Worm (Caenorhabditis elegans): ENCODE data around the gene ZK54.3.

Gene ZK54.3

DNA sequence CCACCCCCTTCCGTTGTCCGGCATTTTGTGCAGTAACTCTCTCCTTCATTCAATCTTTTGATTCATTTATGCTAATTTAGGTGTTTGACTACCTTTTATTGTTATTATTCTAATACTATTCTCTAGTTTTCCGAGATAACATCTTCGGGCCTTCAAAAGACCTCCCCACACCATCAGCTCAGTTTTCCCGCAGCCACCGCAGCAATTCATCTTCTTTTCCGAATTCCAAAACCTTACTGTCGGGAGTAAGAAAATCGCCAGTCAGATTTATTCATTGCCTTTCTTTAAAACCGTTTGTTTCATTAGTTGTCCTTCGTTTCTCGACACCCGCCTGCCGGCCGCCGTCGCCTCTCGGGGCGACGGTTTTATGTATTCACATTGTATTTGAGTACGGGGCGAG, 41.3 kb upstream of the ZK54.3 start:
- TF ChIP-seq zfh-2 (GFP tag; conservative IDR thresholded peaks at IDR 0.05) (0 out of 2 replicates have a peak, but pooled peaks have one; percentile 35), lsy-27 (tag; optimal IDR thresholded peaks at IDR 0.05; ENCODE audit: borderline replicate concordance, insufficient read depth) (no peak), ZK185.1 (tag; optimal IDR thresholded peaks at IDR 0.05; ENCODE audit: poor library complexity, severe bottlenecking) (no peak), mxl-1 (tag; optimal IDR thresholded peaks at IDR 0.05) (no peak), madf-8 (GFP tag; conservative IDR thresholded peaks at IDR 0.05) (no peak), F10E7.11 (tag; optimal IDR thresholded peaks at IDR 0.05) (no peak)

DNA sequence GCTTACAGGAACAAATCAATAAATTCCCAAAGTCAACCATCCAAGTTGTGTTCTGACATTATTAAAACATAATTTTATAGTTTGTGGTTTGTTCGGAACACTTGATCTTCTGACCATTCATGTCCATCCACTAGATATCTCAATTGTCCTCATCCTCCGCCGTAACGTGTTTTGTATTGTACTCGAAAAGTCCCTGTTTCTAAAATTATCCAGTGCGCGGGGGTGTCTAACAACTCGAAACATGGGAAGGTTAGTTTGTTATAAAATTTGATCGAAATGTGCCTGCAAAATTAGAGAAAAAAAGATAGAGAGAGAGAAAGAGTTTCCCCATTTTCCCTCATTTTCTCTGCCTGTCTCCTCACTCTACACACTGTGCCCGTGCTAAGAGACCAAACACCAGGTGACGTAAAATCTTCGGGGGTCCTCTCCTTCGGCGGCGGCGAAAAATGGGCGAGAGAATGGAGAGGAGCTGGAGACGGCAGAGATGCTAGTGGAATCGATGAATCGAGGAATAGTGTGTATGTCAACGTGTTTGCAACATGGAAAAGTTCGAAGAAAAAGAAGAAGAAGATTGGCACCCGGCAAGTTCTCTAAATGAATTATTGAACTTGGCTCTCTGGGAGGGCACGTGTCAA, 38.9 kb upstream of the ZK54.3 start:
- TF ChIP-seq ztf-6 (GFP tag; IDR thresholded peaks at IDR 0.05) (no peak), egrh-3 (GFP tag; IDR thresholded peaks at IDR 0.05) (no peak; the same call in 1 of the 2 replicates), akir-1 (GFP tag; optimal IDR thresholded peaks at IDR 0.05) (no peak), madf-3 (GFP tag; IDR thresholded peaks at IDR 0.05) (no peak), hlh-26 (GFP tag; conservative IDR thresholded peaks at IDR 0.05) (no peak), ceh-100 (GFP tag; IDR thresholded peaks at IDR 0.05) (no peak), nfya-1 (tag; optimal IDR thresholded peaks at IDR 0.05; ENCODE audit: borderline replicate concordance, insufficient read depth) (no peak), nfya-2 (GFP tag; IDR thresholded peaks at IDR 0.05) (no peak), K11D2.4 (GFP tag; IDR thresholded peaks at IDR 0.05) (no peak), F49E8.2 (tag; optimal IDR thresholded peaks at IDR 0.05; ENCODE audit: insufficient read depth) (no peak), mcd-1 (GFP tag; IDR thresholded peaks at IDR 0.05) (no peak), K12H6.12 (tag; optimal IDR thresholded peaks at IDR 0.05) (peak; percentile 84), ztf-3 (GFP tag; optimal IDR thresholded peaks at IDR 0.05) (peak; percentile 65), efl-1 (GFP tag; optimal IDR thresholded peaks at IDR 0.05) (no peak), F10E7.11 (tag; optimal IDR thresholded peaks at IDR 0.05) (no peak), mxl-1 (tag; optimal IDR thresholded peaks at IDR 0.05) (no peak), B0261.1 (tag; optimal IDR thresholded peaks at IDR 0.05) (no peak), lag-1 (GFP tag; IDR thresholded peaks at IDR 0.05) (no peak), mel-28 (tag; optimal IDR thresholded peaks at IDR 0.05; ENCODE audit: borderline replicate concordance) (no peak), F37B4.10 (GFP tag; IDR thresholded peaks at IDR 0.05) (no peak), unc-62 (GFP tag; optimal IDR thresholded peaks at IDR 0.05) (peak; percentile 47), dpl-1 (GFP tag; optimal IDR thresholded peaks at IDR 0.05) (no peak), ztf-28 (GFP tag; IDR thresholded peaks at IDR 0.05) (no peak), attf-6 (GFP tag; IDR thresholded peaks at IDR 0.05) (no peak), C06A6.2 (GFP tag; conservative IDR thresholded peaks at IDR 0.05) (0 out of 2 replicates have a peak, but pooled peaks have one; percentile 58), snpc-1.3 (tag; optimal IDR thresholded peaks at IDR 0.05; ENCODE audit: insufficient read depth) (no peak), lin-26 (GFP tag; IDR thresholded peaks at IDR 0.05) (no peak), F22D6.2 (tag; optimal IDR thresholded peaks at IDR 0.05) (peak; percentile 61), ceh-91 (GFP tag; IDR thresholded peaks at IDR 0.05) (no peak), B0336.3 (GFP tag; IDR thresholded peaks at IDR 0.05) (no peak), let-607 (tag; optimal IDR thresholded peaks at IDR 0.05) (peak; percentile 7 to 48), D2030.7 (GFP tag; IDR thresholded peaks at IDR 0.05) (no peak), madf-8 (GFP tag; conservative IDR thresholded peaks at IDR 0.05) (no peak), F39B2.1 (GFP tag; IDR thresholded peaks at IDR 0.05) (no peak), repo-1 (tag; optimal IDR thresholded peaks at IDR 0.05) (no peak), chd-7 (tag; optimal IDR thresholded peaks at IDR 0.05) (no peak), egl-18 (GFP tag; IDR thresholded peaks at IDR 0.05) (no peak), Y67H2A.10 (GFP tag; conservative IDR thresholded peaks at IDR 0.05) (no peak), nfyb-1 (GFP tag; IDR thresholded peaks at IDR 0.05) (no peak), ztf-25 (GFP tag; IDR thresholded peaks at IDR 0.05) (no peak), Y53F4B.3 (GFP tag; IDR thresholded peaks at IDR 0.05) (no peak), lin-54 (GFP tag; optimal IDR thresholded peaks at IDR 0.05) (no peak)
